Fruit fly (Drosophila melanogaster): ENCODE data around the gene csw.

The csw gene

DNA sequence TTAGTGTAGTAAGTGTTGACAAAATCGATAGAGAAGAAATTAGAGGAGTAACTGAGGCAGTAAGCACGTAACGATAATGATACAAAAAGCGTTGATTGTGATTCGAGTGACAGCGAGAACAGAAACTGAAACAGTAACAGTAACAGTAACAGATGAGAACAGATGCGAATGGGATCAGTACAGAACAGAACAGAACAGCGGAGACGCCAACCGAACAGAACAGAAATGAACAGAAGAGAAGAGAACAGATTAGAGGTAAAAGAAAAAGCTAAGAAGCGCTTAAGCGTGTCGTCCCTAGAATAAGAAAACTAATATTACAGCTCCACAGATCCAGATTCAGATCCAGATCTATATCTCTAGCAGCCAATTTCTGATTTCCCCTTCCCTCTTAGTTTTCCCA, 18.6 kb downstream of the csw start (continued):
- TF ChIP-seq jing (GFP tag; optimal IDR thresholded peaks at IDR 0.05) (no peak), CG18476 (GFP tag; optimal IDR thresholded peaks at IDR 0.05) (no peak), CG5245 (GFP tag; optimal IDR thresholded peaks at IDR 0.05) (no peak), Bgb (GFP tag; IDR thresholded peaks at IDR 0.05; ENCODE audit: partially characterized antibody) (no peak), CG6175 (GFP tag; IDR thresholded peaks at IDR 0.05) (no peak), CG4404 (GFP tag; IDR thresholded peaks at IDR 0.05) (no peak), CTCF (GFP tag; optimal IDR thresholded peaks at IDR 0.05) (peak; percentile 68), CG3995 (GFP tag; optimal IDR thresholded peaks at IDR 0.05) (peak; percentile 62), pita (GFP tag; optimal IDR thresholded peaks at IDR 0.05) (peak; percentile 66), amos (GFP tag; IDR thresholded peaks at IDR 0.05; ENCODE audit: partially characterized antibody) (no peak), CG11696 (GFP tag; IDR thresholded peaks at IDR 0.05) (no peak), CG15011 (GFP tag; optimal IDR thresholded peaks at IDR 0.05) (no peak), seq (GFP tag; IDR thresholded peaks at IDR 0.05) (no peak), CG6254 (GFP tag; optimal IDR thresholded peaks at IDR 0.05) (no peak), CG6272 (GFP tag; IDR thresholded peaks at IDR 0.05) (no peak), CG8290 (GFP tag; optimal IDR thresholded peaks at IDR 0.05) (peak; percentile 16), CG8290 (tag; optimal IDR thresholded peaks at IDR 0.05) (no peak), CG9876 (GFP tag; optimal IDR thresholded peaks at IDR 0.05) (no peak), Tbp (GFP tag; optimal IDR thresholded peaks at IDR 0.05) (peak; percentile 25), CG32767 (GFP tag; IDR thresholded peaks at IDR 0.05) (no peak), nmo (GFP tag; optimal IDR thresholded peaks at IDR 0.05) (no peak), CG2199 (GFP tag; IDR thresholded peaks at IDR 0.05) (0 out of 3 replicates have a peak, but pooled peaks have one; percentile 15), Sox102F (GFP tag; optimal IDR thresholded peaks at IDR 0.05) (no peak), dimm (GFP tag; IDR thresholded peaks at IDR 0.05) (no peak), CG18262 (tag; optimal IDR thresholded peaks at IDR 0.05) (no peak), Hand (GFP tag; optimal IDR thresholded peaks at IDR 0.05) (no peak), Dip3 (GFP tag; optimal IDR thresholded peaks at IDR 0.05) (no peak), sima (GFP tag; optimal IDR thresholded peaks at IDR 0.05) (no peak), Oaz (GFP tag; IDR thresholded peaks at IDR 0.05) (no peak), CG13894 (tag; optimal IDR thresholded peaks at IDR 0.05) (peak; percentile 5), CG10462 (GFP tag; optimal IDR thresholded peaks at IDR 0.05) (no peak), Lhr (GFP tag; optimal IDR thresholded peaks at IDR 0.05) (no peak), tin (GFP tag; optimal IDR thresholded peaks at IDR 0.05) (no peak), B-H2 (GFP tag; optimal IDR thresholded peaks at IDR 0.05) (no peak), stwl (tag; optimal IDR thresholded peaks at IDR 0.05) (peak; percentile 33)

DNA sequence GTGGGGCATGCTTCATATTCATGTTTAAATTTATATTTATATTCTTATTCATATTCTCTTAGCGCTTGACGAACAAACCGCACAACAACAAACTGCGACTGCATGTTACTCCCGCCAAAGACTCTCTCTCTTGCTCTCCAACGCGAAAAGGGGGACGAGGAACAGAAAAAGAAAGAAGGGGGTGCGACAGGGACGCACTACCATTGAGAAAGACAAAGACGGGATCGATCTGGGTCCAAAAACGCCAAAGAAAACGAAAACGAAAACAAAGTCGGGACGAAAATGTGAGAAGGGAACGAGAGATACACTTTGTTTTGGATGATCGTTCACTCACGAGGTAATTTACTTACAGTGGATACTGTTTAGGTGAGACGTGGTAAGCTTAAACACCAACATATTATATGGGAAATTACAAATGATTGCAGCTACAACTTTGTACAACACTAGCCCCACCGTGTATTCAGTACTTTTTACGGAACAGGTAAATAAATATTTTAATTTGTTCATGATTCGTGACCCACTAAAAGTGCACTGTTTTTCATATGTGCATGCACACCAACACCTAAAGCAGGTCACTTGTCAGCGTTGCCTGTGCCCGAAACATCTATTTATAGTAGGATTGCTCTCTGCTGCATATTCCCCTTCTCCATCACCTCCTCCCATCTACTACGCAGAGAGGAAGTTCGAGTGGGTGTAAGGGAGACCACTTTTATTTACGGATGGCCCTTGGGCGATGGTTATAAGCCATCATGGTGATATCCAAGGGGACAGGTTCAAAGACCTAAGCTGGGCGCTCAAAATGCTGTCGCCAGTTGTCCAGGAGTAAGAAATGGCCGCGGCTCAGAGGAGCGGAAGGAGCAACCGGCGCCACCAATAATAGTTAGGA, 27.9 kb downstream of the csw start:
- TF ChIP-seq ash1 (GFP tag; optimal IDR thresholded peaks at IDR 0.05): no peak
- no peak for TF ChIP-seq CG18764 (GFP tag; optimal IDR thresholded peaks at IDR 0.05)
- TF ChIP-seq CG8924 (tag; optimal IDR thresholded peaks at IDR 0.05): no peak
- no peak for TF ChIP-seq ssp (GFP tag; IDR thresholded peaks at IDR 0.05)
- no peak for TF ChIP-seq CG6791 (GFP tag; IDR thresholded peaks at IDR 0.05; ENCODE audit: partially characterized antibody)
- no peak for TF ChIP-seq CG10321 (GFP tag; IDR thresholded peaks at IDR 0.05)
- TF ChIP-seq lola (GFP tag; optimal IDR thresholded peaks at IDR 0.05): peak in 1 of 3 experiments; percentile 50
- TF ChIP-seq gsb-n (tag; optimal IDR thresholded peaks at IDR 0.05): no peak
- no peak for TF ChIP-seq Nf-YC (tag; optimal IDR thresholded peaks at IDR 0.05)
- TF ChIP-seq slou (GFP tag; optimal IDR thresholded peaks at IDR 0.05): no peak
- TF ChIP-seq Hr51 (GFP tag; optimal IDR thresholded peaks at IDR 0.05): no peak
- TF ChIP-seq abd-A (tag; optimal IDR thresholded peaks at IDR 0.05): no peak
- no peak for TF ChIP-seq wor (GFP tag; IDR thresholded peaks at IDR 0.05)
- TF ChIP-seq TFAM (GFP tag; optimal IDR thresholded peaks at IDR 0.05): no peak
- no peak for TF ChIP-seq br (optimal IDR thresholded peaks at IDR 0.05)
- TF ChIP-seq CG9797 (GFP tag; optimal IDR thresholded peaks at IDR 0.05): no peak
- peak; percentile 36; the same call in 1 of the 3 replicates for TF ChIP-seq zfh1 (GFP tag; IDR thresholded peaks at IDR 0.05)
- peak; percentile 31 for TF ChIP-seq CG10209 (GFP tag; optimal IDR thresholded peaks at IDR 0.05)

Measured in whole organism, embryonic.